Fruit fly (Drosophila melanogaster): ENCODE results near the gene TyrR.

The TyrR gene

DNA sequence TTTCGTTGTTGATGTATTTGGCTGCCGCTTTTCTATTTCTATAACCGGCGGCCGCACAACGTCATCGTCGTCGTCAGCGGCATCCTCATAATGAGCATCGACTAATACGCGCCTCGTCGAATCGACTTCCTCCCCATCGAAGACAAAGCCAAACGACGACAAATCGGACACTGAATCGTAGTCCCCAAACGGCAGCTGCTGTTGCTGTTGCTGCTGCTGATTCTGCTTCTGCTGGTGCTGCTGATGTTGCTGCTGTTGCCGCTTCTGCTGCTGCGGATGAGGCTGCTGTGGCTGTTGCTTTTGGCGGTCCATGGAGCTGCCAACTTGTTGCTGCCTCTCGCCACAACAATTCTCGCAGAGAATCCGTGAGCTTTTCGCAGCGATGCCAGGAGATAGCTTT is 20.2 kb upstream of the TyrR start:
- TF ChIP-seq CG12768 (GFP tag; optimal IDR thresholded peaks at IDR 0.05) (no peak), CG14711 (tag; optimal IDR thresholded peaks at IDR 0.05) (no peak), CG5204 (GFP tag; optimal IDR thresholded peaks at IDR 0.05) (no peak), CG11617 (GFP tag; optimal IDR thresholded peaks at IDR 0.05) (no peak), Crg-1 (GFP tag; optimal IDR thresholded peaks at IDR 0.05) (no peak), kay (GFP tag; ENCODE audit: borderline replicate concordance) (peak; percentile 25), toe (GFP tag; optimal IDR thresholded peaks at IDR 0.05) (no peak), tj (GFP tag; optimal IDR thresholded peaks at IDR 0.05) (peak; percentile 2), CG1620 (GFP tag; optimal IDR thresholded peaks at IDR 0.05) (no peak), bab1 (GFP tag; optimal IDR thresholded peaks at IDR 0.05) (no peak), Clk (GFP tag; optimal IDR thresholded peaks at IDR 0.05) (no peak), cic (GFP tag; optimal IDR thresholded peaks at IDR 0.05) (no peak), Mnt (GFP tag; optimal IDR thresholded peaks at IDR 0.05) (peak; percentile 2)

- no peak for TF ChIP-seq pad (GFP tag; optimal IDR thresholded peaks at IDR 0.05)
- peak; percentile 58 for TF ChIP-seq toe (GFP tag; optimal IDR thresholded peaks at IDR 0.05)
- no peak for TF ChIP-seq Hr96 (GFP tag; optimal IDR thresholded peaks at IDR 0.05)
- peak; percentile 54 for TF ChIP-seq CG14711 (tag; optimal IDR thresholded peaks at IDR 0.05)
- TF ChIP-seq CG33017 (tag; optimal IDR thresholded peaks at IDR 0.05) = peak; percentile 34
- peak; percentile 72 for TF ChIP-seq kay (GFP tag; ENCODE audit: borderline replicate concordance)
- no peak for TF ChIP-seq CG11617 (GFP tag; optimal IDR thresholded peaks at IDR 0.05)
- no peak for TF ChIP-seq CG5204 (GFP tag; optimal IDR thresholded peaks at IDR 0.05)
- TF ChIP-seq CG7101 (tag; optimal IDR thresholded peaks at IDR 0.05) = peak; percentile 48
- peak; percentile 37 for TF ChIP-seq CG7045 (GFP tag; optimal IDR thresholded peaks at IDR 0.05)
- no peak for TF ChIP-seq cic (GFP tag; optimal IDR thresholded peaks at IDR 0.05)
These were observed 18.4 kb upstream of the TyrR start for dm6 chr3R:17781371-17781770.

- TF ChIP-seq Hr96 (GFP tag; optimal IDR thresholded peaks at IDR 0.05) (no peak), CG5204 (GFP tag; optimal IDR thresholded peaks at IDR 0.05) (peak; percentile 21), bab1 (GFP tag; optimal IDR thresholded peaks at IDR 0.05) (no peak), toe (GFP tag; optimal IDR thresholded peaks at IDR 0.05) (peak; percentile 52), CG33017 (tag; optimal IDR thresholded peaks at IDR 0.05) (no peak), CG7101 (tag; optimal IDR thresholded peaks at IDR 0.05) (no peak), Mnt (GFP tag; optimal IDR thresholded peaks at IDR 0.05) (no peak), CG14711 (tag; optimal IDR thresholded peaks at IDR 0.05) (no peak), CG7045 (GFP tag; optimal IDR thresholded peaks at IDR 0.05) (no peak), cnc (optimal IDR thresholded peaks at IDR 0.05) (no peak)
These were observed 14.0 kb upstream of the TyrR start for dm6 chr3R:17776952-17777407.

DNA sequence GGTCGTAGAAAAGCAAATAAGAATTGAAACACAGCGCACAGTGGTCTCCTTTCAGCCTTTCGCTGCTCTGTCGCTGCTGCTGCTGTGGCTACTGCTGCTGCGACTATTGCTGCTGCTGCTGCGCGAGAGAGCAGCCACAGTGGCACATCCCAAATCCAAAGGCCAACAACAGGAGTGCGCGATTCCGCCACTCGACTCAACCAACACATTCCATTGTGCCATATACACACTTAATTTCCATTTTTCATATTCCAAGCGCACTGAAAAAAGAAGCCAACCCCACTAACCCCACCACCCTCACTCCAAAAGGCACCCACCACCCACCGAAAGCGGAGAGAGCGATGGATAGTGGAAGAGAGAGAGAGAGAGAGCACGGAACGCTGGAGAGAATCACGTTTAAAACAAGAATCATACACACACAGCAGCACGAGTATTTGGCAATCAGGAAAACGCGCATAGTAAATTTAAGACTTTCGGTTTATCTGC is 13.2 kb upstream of the TyrR start:
- TF ChIP-seq Crg-1 (GFP tag; optimal IDR thresholded peaks at IDR 0.05) = no peak
- no peak for TF ChIP-seq ovo (GFP tag; optimal IDR thresholded peaks at IDR 0.05)
- no peak for TF ChIP-seq Mnt (GFP tag; optimal IDR thresholded peaks at IDR 0.05)
- TF ChIP-seq CG7045 (GFP tag; optimal IDR thresholded peaks at IDR 0.05) = no peak
- no peak for TF ChIP-seq Hr96 (GFP tag; optimal IDR thresholded peaks at IDR 0.05)
- no peak for TF ChIP-seq bab1 (GFP tag; optimal IDR thresholded peaks at IDR 0.05)

DNA sequence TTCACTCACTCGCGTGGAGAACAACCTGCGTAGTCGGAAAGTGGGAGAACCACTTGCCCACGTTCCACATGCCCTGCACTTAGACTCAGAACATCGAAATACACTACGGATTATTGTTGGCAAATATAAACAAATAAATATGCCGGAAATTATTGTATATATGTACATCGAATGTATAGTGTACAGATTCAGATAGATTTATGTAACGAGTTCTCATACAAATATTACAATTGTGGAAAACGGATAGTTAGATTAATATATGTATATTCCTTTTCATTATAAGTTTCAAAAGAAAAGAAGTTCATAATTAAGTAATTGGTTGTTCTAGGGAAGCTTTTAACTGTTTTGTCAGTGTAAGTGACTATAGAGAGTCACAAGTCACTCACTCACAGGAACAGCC is 11.6 kb upstream of the TyrR start:
- TF ChIP-seq toe (GFP tag; optimal IDR thresholded peaks at IDR 0.05) = peak; percentile 9
- peak; percentile 62 for TF ChIP-seq CG7045 (GFP tag; optimal IDR thresholded peaks at IDR 0.05)
- TF ChIP-seq ovo (GFP tag; optimal IDR thresholded peaks at IDR 0.05) = no peak
- no peak for TF ChIP-seq CG14711 (tag; optimal IDR thresholded peaks at IDR 0.05)
- TF ChIP-seq CG33017 (tag; optimal IDR thresholded peaks at IDR 0.05) = peak; percentile 43
- peak; percentile 37 for TF ChIP-seq CG12768 (GFP tag; optimal IDR thresholded peaks at IDR 0.05)
- TF ChIP-seq CG7101 (tag; optimal IDR thresholded peaks at IDR 0.05) = peak; percentile 10
- peak; percentile 31 for TF ChIP-seq CG5204 (GFP tag; optimal IDR thresholded peaks at IDR 0.05)
- TF ChIP-seq CG11617 (GFP tag; optimal IDR thresholded peaks at IDR 0.05) = peak; percentile 16

dm6 chr3R:17773893-17774292 is 10.9 kb upstream of the TyrR start:
- TF ChIP-seq CG11617 (GFP tag; optimal IDR thresholded peaks at IDR 0.05) (no peak), CG12768 (GFP tag; optimal IDR thresholded peaks at IDR 0.05) (no peak), tj (GFP tag; optimal IDR thresholded peaks at IDR 0.05) (no peak), CG7045 (GFP tag; optimal IDR thresholded peaks at IDR 0.05) (no peak)

DNA sequence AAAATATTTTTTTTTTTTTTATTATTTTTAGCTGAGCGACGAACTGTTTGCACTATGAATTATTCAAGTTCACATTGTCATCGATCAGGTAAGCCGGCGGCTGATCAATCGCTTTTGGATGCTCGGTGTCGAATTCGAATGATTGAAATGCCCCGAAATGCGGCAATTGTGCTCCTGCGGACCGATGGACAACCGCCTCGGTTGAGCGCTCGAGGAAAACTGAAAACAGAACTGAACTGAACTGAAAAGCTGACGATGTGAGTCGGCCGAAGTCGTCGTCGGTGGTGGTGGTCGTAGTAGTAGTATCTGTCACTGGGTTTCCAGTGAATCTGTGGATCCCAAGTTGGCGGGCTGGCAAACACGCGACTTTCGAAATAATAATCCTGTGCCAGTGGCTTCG is 727 bp downstream of the TyrR start:
- TF ChIP-seq kay (GFP tag; ENCODE audit: borderline replicate concordance) (peak; percentile 32), Hr96 (GFP tag; optimal IDR thresholded peaks at IDR 0.05) (no peak), Mnt (GFP tag; optimal IDR thresholded peaks at IDR 0.05) (peak; percentile 3)

Measured in whole organism, adult.